Fruit fly (Drosophila melanogaster) Kc167 (cell line): ENCODE measurements around the gene CG2611.

Source experiments
- insv ChIP-seq: fragments of >200 bp; optimal IDR thresholded peaks from 3 replicates; lab custom pipeline; 2018; ENCODE audit warnings: missing external identifiers
- ttk ChIP-seq: sonication (Bioruptor generic); optimal IDR thresholded peaks from 2 replicates; lab custom pipeline; 2017; ENCODE audit warnings: missing external identifiers

dm6 chr2L:20640617-20641016 lies 9.4 kb upstream of the CG2611 start, which contains the start of gene Sfp38D:
- TF ChIP-seq insv (lab: Kevin White, UChicago) (no peak), ttk (lab: Kevin White, UChicago) (no peak)
